Worm (Caenorhabditis elegans) whole organism, midembryonic: ENCODE results near the gene F33G12.7.

ENCODE experiments used
- T22C8.4 ChIP-seq: fragments of 200-800 bp; sonication (Bioruptor generic); IDR thresholded peaks from 2 replicates; pipeline ENCODE4 v1.3.6; 2022; ENCODE audit warnings: missing genetic modification characterization, missing compliant biosample characterization
- cog-1 ChIP-seq: sonication (generic microtip); optimal IDR thresholded peaks from 2 replicates; lab custom pipeline; 2016; ENCODE audit warnings: missing genetic modification characterization, missing compliant biosample characterization
- klf-2 ChIP-seq: fragments of 200-800 bp; sonication (Bioruptor generic); conservative IDR thresholded peaks from 2 replicates; pipeline ENCODE4 v1.3.6; 2022; ENCODE audit warnings: missing genetic modification reagents, missing genetic modification characterization, missing compliant biosample characterization
- med-1 ChIP-seq: sonication (generic microtip); optimal IDR thresholded peaks from 2 replicates; lab custom pipeline; 2017; ENCODE audit warnings: missing genetic modification characterization, mild to moderate bottlenecking, missing compliant biosample characterization, antibody characterized with exemption, missing genetic modification reagents; ENCODE audit not compliant: insufficient read depth
- ref-1 ChIP-seq: fragments of 200-800 bp; sonication (Bioruptor generic); conservative IDR thresholded peaks from 2 replicates; pipeline ENCODE4 v1.3.6; 2022; ENCODE audit warnings: missing genetic modification reagents, missing genetic modification characterization, missing compliant biosample characterization

DNA sequence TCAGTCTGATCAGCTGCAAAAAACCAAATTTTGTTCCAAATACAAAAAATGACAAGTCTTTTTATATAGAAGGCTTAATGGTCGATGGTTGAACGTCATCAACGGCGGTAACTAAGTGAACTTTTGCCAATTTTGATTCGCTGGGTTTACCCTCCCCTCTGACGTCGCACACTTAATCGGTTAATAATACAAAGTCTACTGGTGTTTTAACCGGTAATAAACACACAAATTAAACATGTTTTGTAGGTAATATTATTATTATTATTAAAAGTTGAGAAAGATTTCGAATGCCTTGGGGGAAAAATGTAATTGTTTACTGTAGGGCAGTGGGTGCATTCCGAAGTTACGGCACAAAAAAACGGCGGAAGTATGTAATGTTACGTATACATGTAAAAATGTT is 20.2 kb upstream of the F33G12.7 start, which contains the start of gene pho-12:
- TF ChIP-seq ref-1 (GFP tag; lab: Robert Waterston, UW) (no peak), cog-1 (tag; lab: Kevin White, UChicago) (no peak), klf-2 (GFP tag; lab: Robert Waterston, UW) (no peak), T22C8.4 (GFP tag; lab: Robert Waterston, UW) (no peak), med-1 (no peak)
